Fruit fly (Drosophila melanogaster): ENCODE measurements around the gene Edg84A.
A peak's percentile ranks its signal among the peaks of the same experiment; 100 is the strongest.

Gene Edg84A

dm6 chr3R:6692432-6692831, 8.2 kb downstream of the Edg84A start, which contains the start of gene Ccp84Ad:
TSS of gene Ccp84Ad (plus strand) at chr3R:6692732.
- TF ChIP-seq Hnf4 (GFP tag; optimal IDR thresholded peaks at IDR 0.05) (no peak), dl (GFP tag; optimal IDR thresholded peaks at IDR 0.05; ENCODE audit: insufficient read depth in 1 of 2, partially characterized antibody in 2 of 2) (no peak), N (GFP tag; optimal IDR thresholded peaks at IDR 0.05) (no peak), fru (GFP tag; optimal IDR thresholded peaks at IDR 0.05) (no peak), lola (GFP tag; optimal IDR thresholded peaks at IDR 0.05) (no peak), sv (GFP tag; optimal IDR thresholded peaks at IDR 0.05) (no peak)

dm6 chr3R:6696221-6696749, 12.0 kb downstream of the Edg84A start, which contains the start of gene Ccp84Ac:
TSS of gene Ccp84Ac (minus strand) at chr3R:6696271.
- TF ChIP-seq Mio (GFP tag; optimal IDR thresholded peaks at IDR 0.05): no peak
- TF ChIP-seq br (GFP tag; optimal IDR thresholded peaks at IDR 0.05): no peak
- no peak for TF ChIP-seq rgr (GFP tag; optimal IDR thresholded peaks at IDR 0.05)
- no peak for TF ChIP-seq Myc (optimal IDR thresholded peaks at IDR 0.05)
- no peak for TF ChIP-seq Jra (GFP tag; optimal IDR thresholded peaks at IDR 0.05)
- TF ChIP-seq lola (GFP tag; optimal IDR thresholded peaks at IDR 0.05): no peak
- no peak for TF ChIP-seq Hr78 (GFP tag; optimal IDR thresholded peaks at IDR 0.05)
- no peak for TF ChIP-seq Hr83 (GFP tag; optimal IDR thresholded peaks at IDR 0.05; ENCODE audit: poor library complexity, severe bottlenecking)
- TF ChIP-seq OdsH (GFP tag; optimal IDR thresholded peaks at IDR 0.05): no peak
- TF ChIP-seq fru (GFP tag; optimal IDR thresholded peaks at IDR 0.05): no peak

- TF ChIP-seq rgr (GFP tag; optimal IDR thresholded peaks at IDR 0.05) (no peak), Hr78 (GFP tag; optimal IDR thresholded peaks at IDR 0.05) (no peak), Sp1 (GFP tag; optimal IDR thresholded peaks at IDR 0.05) (no peak), dsf (GFP tag; optimal IDR thresholded peaks at IDR 0.05; ENCODE audit: borderline replicate concordance) (no peak), dmrt93B (GFP tag; optimal IDR thresholded peaks at IDR 0.05) (no peak), Mio (GFP tag; optimal IDR thresholded peaks at IDR 0.05) (no peak), Myc (optimal IDR thresholded peaks at IDR 0.05) (no peak)
Measured at dm6 chr3R:6702777-6703176, 18.5 kb downstream of the Edg84A start, which contains the start of gene Ccp84Ab. TSS of gene Ccp84Ab (minus strand) at chr3R:6702877.

dm6 chr3R:6703784-6704183, 19.5 kb downstream of the Edg84A start, which contains the start of gene Ccp84Aa:
TSS of gene Ccp84Aa (plus strand) at chr3R:6704084.
- TF ChIP-seq CG32264 (GFP tag; optimal IDR thresholded peaks at IDR 0.05): no peak
- TF ChIP-seq Dif (GFP tag; optimal IDR thresholded peaks at IDR 0.05; ENCODE audit: partially characterized antibody): no peak

- TF ChIP-seq CG32264 (GFP tag; optimal IDR thresholded peaks at IDR 0.05): no peak
- no peak for TF ChIP-seq dmrt93B (GFP tag; optimal IDR thresholded peaks at IDR 0.05)
- TF ChIP-seq pan (optimal IDR thresholded peaks at IDR 0.05): no peak
- no peak for TF ChIP-seq ey (GFP tag; optimal IDR thresholded peaks at IDR 0.05)
- no peak for TF ChIP-seq tai (GFP tag; optimal IDR thresholded peaks at IDR 0.05)
- no peak for TF ChIP-seq lola (GFP tag; optimal IDR thresholded peaks at IDR 0.05)
- no peak for TF ChIP-seq Dif (GFP tag; optimal IDR thresholded peaks at IDR 0.05; ENCODE audit: partially characterized antibody)
- no peak for TF ChIP-seq CG9705 (GFP tag; optimal IDR thresholded peaks at IDR 0.05)
- TF ChIP-seq HLH106 (tag; optimal IDR thresholded peaks at IDR 0.05): no peak
- no peak for TF ChIP-seq br (GFP tag; optimal IDR thresholded peaks at IDR 0.05)
Measured at dm6 chr3R:6706327-6706726, 22.1 kb downstream of the Edg84A start.

dm6 chr3R:6708858-6709257, 24.6 kb downstream of the Edg84A start:
- TF ChIP-seq Dif (GFP tag; optimal IDR thresholded peaks at IDR 0.05; ENCODE audit: partially characterized antibody) (peak; percentile 57), tai (GFP tag; optimal IDR thresholded peaks at IDR 0.05) (no peak), Hr78 (GFP tag; optimal IDR thresholded peaks at IDR 0.05) (no peak), Abd-B (GFP tag; optimal IDR thresholded peaks at IDR 0.05) (no peak), jim (GFP tag; optimal IDR thresholded peaks at IDR 0.05) (no peak), Myc (optimal IDR thresholded peaks at IDR 0.05) (no peak), h (GFP tag; optimal IDR thresholded peaks at IDR 0.05) (no peak), Sp1 (GFP tag; optimal IDR thresholded peaks at IDR 0.05) (no peak), HLH106 (tag; optimal IDR thresholded peaks at IDR 0.05) (no peak), Hnf4 (GFP tag; optimal IDR thresholded peaks at IDR 0.05) (no peak), lola (GFP tag; optimal IDR thresholded peaks at IDR 0.05) (no peak), ey (GFP tag; optimal IDR thresholded peaks at IDR 0.05) (no peak), fru (GFP tag; optimal IDR thresholded peaks at IDR 0.05) (no peak), dl (GFP tag; optimal IDR thresholded peaks at IDR 0.05; ENCODE audit: insufficient read depth in 1 of 2, partially characterized antibody in 2 of 2) (peak in 1 of 2 experiments; percentile 3), Dfd (GFP tag; optimal IDR thresholded peaks at IDR 0.05) (no peak), brk (GFP tag; optimal IDR thresholded peaks at IDR 0.05) (no peak), sv (GFP tag; optimal IDR thresholded peaks at IDR 0.05) (no peak)

All from whole organism, wandering third instar larva.